Fruit fly (Drosophila melanogaster) whole organism: ENCODE measurements around the gene rec.

Experiments
- CG8478 ChIP-seq: fragments of >200 bp; optimal IDR thresholded peaks from 2 replicates; lab custom pipeline; 2018; ENCODE audit warnings: inconsistent platforms
- Dll ChIP-seq: fragments of >200 bp; optimal IDR thresholded peaks from 2 replicates; lab custom pipeline; 2017
- EcR ChIP-seq, 2 experiments: fragments of >200 bp; optimal IDR thresholded peaks; 2 replicates each; lab custom pipeline; 2017; ENCODE audit warnings: missing biosample characterization in 2 of 2, missing genetic modification characterization in 2 of 2, missing genetic modification reagents in 2 of 2
- pan ChIP-seq: fragments of >200 bp; optimal IDR thresholded peaks from 2 replicates; lab custom pipeline; 2017
- psq ChIP-seq: fragments of >200 bp; optimal IDR thresholded peaks from 2 replicates; lab custom pipeline; 2017
- usp ChIP-seq: fragments of >200 bp; optimal IDR thresholded peaks from 2 replicates; lab custom pipeline; 2017; ENCODE audit warnings: missing biosample characterization, missing genetic modification characterization, mixed read lengths

dm6 chr3R:15792427-15792826 lies 40.0 kb downstream of the rec start, which contains the start of gene Acyp2:
- TF ChIP-seq psq (lab: Kevin White, UChicago) (no peak), usp (no peak), Dll (lab: Kevin White, UChicago) (no peak), CG8478 (lab: Kevin White, UChicago) (no peak), pan (lab: Kevin White, UChicago) (no peak), EcR (GFP tag; optimal IDR thresholded peaks at IDR 0.05; lab: Kevin White, UChicago) (no peak)
